Worm (Caenorhabditis elegans) whole organism, L1 larva: Measurements from ENCODE around the gene Y7A9A.1.

Source experiments
- C04F5.9 ChIP-seq: sonication (generic microtip); optimal IDR thresholded peaks from 2 replicates; lab custom pipeline; 2016; ENCODE audit warnings: missing genetic modification characterization, missing compliant biosample characterization
- C16A3.4 ChIP-seq: fragments of 150-350 bp; optimal IDR thresholded peaks from 2 replicates; lab custom pipeline; 2014; ENCODE audit warnings: missing biosample characterization, missing genetic modification characterization
- C34B4.2 ChIP-seq: sonication (generic microtip); optimal IDR thresholded peaks from 2 replicates; lab custom pipeline; 2017; ENCODE audit warnings: mild to moderate bottlenecking, missing genetic modification characterization, missing compliant biosample characterization
- aha-1 ChIP-seq: fragments of 150-350 bp; optimal IDR thresholded peaks from 2 replicates; lab custom pipeline; 2014; ENCODE audit warnings: missing biosample characterization, missing genetic modification characterization
- alr-1 ChIP-seq: fragments of 200-800 bp; sonication (Bioruptor generic); optimal IDR thresholded peaks from 2 replicates; lab custom pipeline; 2018; ENCODE audit warnings: borderline replicate concordance, mild to moderate bottlenecking, missing genetic modification characterization, missing compliant biosample characterization
- aly-2 ChIP-seq: fragments of 150-350 bp; optimal IDR thresholded peaks from 2 replicates; lab custom pipeline; 2014; ENCODE audit warnings: missing biosample characterization, missing genetic modification characterization
- ama-1 ChIP-seq: fragments of 150-350 bp; optimal IDR thresholded peaks from 2 replicates; lab custom pipeline; 2014
- ceh-8 ChIP-seq: fragments of 200-800 bp; sonication (Bioruptor generic); optimal IDR thresholded peaks from 2 replicates; lab custom pipeline; 2018; ENCODE audit warnings: mild to moderate bottlenecking, missing genetic modification characterization, moderate library complexity, missing compliant biosample characterization
- ceh-90 ChIP-seq: sonication (generic microtip); optimal IDR thresholded peaks from 2 replicates; lab custom pipeline; 2016; ENCODE audit warnings: missing genetic modification characterization, missing compliant biosample characterization
- ces-1 ChIP-seq: fragments of 150-350 bp; optimal IDR thresholded peaks from 2 replicates; lab custom pipeline; 2014; ENCODE audit warnings: missing biosample characterization, missing genetic modification reagents, missing genetic modification characterization
- dsc-1 ChIP-seq: sonication (generic microtip); optimal IDR thresholded peaks from 2 replicates; lab custom pipeline; 2016; ENCODE audit warnings: mild to moderate bottlenecking, missing genetic modification characterization, missing compliant biosample characterization
- efl-1 ChIP-seq, 4 experiments: fragments of 150-350 bp; optimal IDR thresholded peaks in 3 of 4; peaks in 1 of 4; 1 replicate in 1 of 4; 2 replicates in 3 of 4; lab custom pipeline; 2014; ENCODE audit warnings: missing biosample characterization in 2 of 4, missing genetic modification characterization in 2 of 4, missing genetic modification reagents in 2 of 4
- egl-13 ChIP-seq: sonication (generic microtip); optimal IDR thresholded peaks from 2 replicates; lab custom pipeline; 2016; ENCODE audit warnings: missing genotype, missing genetic modification reagents, missing genetic modification characterization, missing compliant biosample characterization
- egl-27 ChIP-seq, 2 experiments: fragments of 150-350 bp in 1 of 2; sonication (generic microtip); optimal IDR thresholded peaks; 3 replicates each; lab custom pipeline; 2017 to 2018; ENCODE audit warnings: missing biosample characterization in 2 of 2, missing genetic modification characterization in 2 of 2, missing genetic modification reagents in 2 of 2
- elt-3 ChIP-seq, 6 experiments: fragments of 150-350 bp in 1 of 6; sonication (generic microtip); optimal IDR thresholded peaks; 2 replicates each; lab custom pipeline; 2017 to 2018; ENCODE audit warnings: missing biosample characterization in 6 of 6, missing genetic modification characterization in 6 of 6, inconsistent platforms in 1 of 6
- ets-5 ChIP-seq: fragments of 200-800 bp; sonication (Bioruptor generic); IDR thresholded peaks from 2 replicates; pipeline ENCODE4 v1.3.6; 2022; ENCODE audit warnings: missing genetic modification characterization, missing compliant biosample characterization
- fkh-10 ChIP-seq: sonication (generic microtip); optimal IDR thresholded peaks from 2 replicates; lab custom pipeline; 2017; ENCODE audit warnings: missing biosample characterization, missing genetic modification reagents, missing genetic modification characterization
- fos-1 ChIP-seq: fragments of 150-350 bp; optimal IDR thresholded peaks from 2 replicates; lab custom pipeline; 2014; ENCODE audit warnings: missing biosample characterization, missing genetic modification characterization
- lin-14 ChIP-seq: fragments of 200-800 bp; sonication (Bioruptor generic); optimal IDR thresholded peaks from 2 replicates; lab custom pipeline; 2018; ENCODE audit warnings: mild to moderate bottlenecking, missing genetic modification characterization, moderate library complexity, missing compliant biosample characterization
- lin-15B ChIP-seq: fragments of 150-350 bp; sonication (generic microtip); optimal IDR thresholded peaks from 3 replicates; lab custom pipeline; 2014; ENCODE audit warnings: missing biosample characterization, missing genetic modification characterization
- lin-35 ChIP-seq, 2 experiments: fragments of 150-350 bp; optimal IDR thresholded peaks; 2 replicates each; lab custom pipeline; 2014; ENCODE audit warnings: missing biosample characterization in 2 of 2, missing genetic modification characterization in 2 of 2, missing genetic modification reagents in 2 of 2
- lin-39 ChIP-seq: fragments of 150-350 bp; optimal IDR thresholded peaks from 2 replicates; lab custom pipeline; 2014; ENCODE audit warnings: missing biosample characterization, missing genetic modification reagents, missing genetic modification characterization
- lir-3 ChIP-seq: sonication (generic microtip); optimal IDR thresholded peaks from 2 replicates; lab custom pipeline; 2016; ENCODE audit warnings: mild to moderate bottlenecking, missing genetic modification characterization, moderate library complexity, missing compliant biosample characterization; ENCODE audit not compliant: poor library complexity
- lsy-2 ChIP-seq, 2 experiments: fragments of 150-350 bp; optimal IDR thresholded peaks; 2 replicates each; lab custom pipeline; 2014; ENCODE audit warnings: missing biosample characterization in 2 of 2, missing genetic modification characterization in 2 of 2
- mdl-1 ChIP-seq, 2 experiments: fragments of 150-350 bp; optimal IDR thresholded peaks; 2 replicates each; lab custom pipeline; 2014 to 2017; ENCODE audit warnings: missing biosample characterization in 2 of 2, missing genetic modification characterization in 2 of 2, inconsistent platforms in 1 of 2
- mep-1 ChIP-seq: fragments of 150-350 bp; optimal IDR thresholded peaks from 2 replicates; lab custom pipeline; 2014; ENCODE audit warnings: missing biosample characterization, missing genetic modification characterization
- nhr-11 ChIP-seq: fragments of 150-350 bp; optimal IDR thresholded peaks from 2 replicates; lab custom pipeline; 2014; ENCODE audit warnings: missing biosample characterization, missing genetic modification characterization
- nhr-12 ChIP-seq: sonication (generic microtip); optimal IDR thresholded peaks from 2 replicates; lab custom pipeline; 2017; ENCODE audit warnings: missing biosample characterization, missing genetic modification characterization
- nhr-19 ChIP-seq: fragments of 200-800 bp; sonication (Bioruptor generic); conservative IDR thresholded peaks from 2 replicates; pipeline ENCODE4 v1.3.6; 2022; ENCODE audit warnings: missing genetic modification characterization, missing compliant biosample characterization
- nhr-237 ChIP-seq: fragments of 150-350 bp; optimal IDR thresholded peaks from 2 replicates; lab custom pipeline; 2014; ENCODE audit warnings: missing biosample characterization, missing genetic modification characterization
- nhr-76 ChIP-seq: sonication (generic microtip); optimal IDR thresholded peaks from 2 replicates; lab custom pipeline; 2017; ENCODE audit warnings: missing biosample characterization, missing genetic modification characterization
- nhr-90 ChIP-seq: sonication (generic microtip); optimal IDR thresholded peaks from 2 replicates; lab custom pipeline; 2016; ENCODE audit warnings: mild to moderate bottlenecking, missing genetic modification characterization, missing compliant biosample characterization; ENCODE audit not compliant: poor library complexity
- pax-3 ChIP-seq: fragments of 200-800 bp; sonication (Bioruptor generic); optimal IDR thresholded peaks from 2 replicates; lab custom pipeline; 2018; ENCODE audit warnings: mild to moderate bottlenecking, missing genetic modification characterization, moderate library complexity, missing compliant biosample characterization
- snpc-4 ChIP-seq: fragments of 150-350 bp; optimal IDR thresholded peaks from 2 replicates; lab custom pipeline; 2014; ENCODE audit warnings: missing biosample characterization, missing genetic modification characterization
- snu-23 ChIP-seq: sonication (generic microtip); optimal IDR thresholded peaks from 2 replicates; lab custom pipeline; 2016; ENCODE audit warnings: missing genetic modification characterization, missing compliant biosample characterization
- sox-4 ChIP-seq: sonication (generic microtip); optimal IDR thresholded peaks from 2 replicates; lab custom pipeline; 2016; ENCODE audit warnings: missing genetic modification characterization, missing compliant biosample characterization
- sptf-1 ChIP-seq: fragments of 150-350 bp; optimal IDR thresholded peaks from 2 replicates; lab custom pipeline; 2014; ENCODE audit warnings: missing biosample characterization, missing genetic modification characterization
- sup-37 ChIP-seq: fragments of 200-800 bp; sonication (Bioruptor generic); optimal IDR thresholded peaks from 2 replicates; lab custom pipeline; 2018; ENCODE audit warnings: mild to moderate bottlenecking, missing genetic modification characterization, missing compliant biosample characterization
- swsn-7 ChIP-seq: sonication (generic microtip); optimal IDR thresholded peaks from 2 replicates; lab custom pipeline; 2016; ENCODE audit warnings: missing genetic modification characterization, missing compliant biosample characterization
- tbx-2 ChIP-seq: sonication (generic microtip); optimal IDR thresholded peaks from 2 replicates; lab custom pipeline; 2016; ENCODE audit warnings: missing genetic modification characterization, missing compliant biosample characterization
- tlp-1 ChIP-seq: fragments of 150-350 bp; optimal IDR thresholded peaks from 2 replicates; lab custom pipeline; 2014; ENCODE audit warnings: missing biosample characterization, missing genetic modification characterization
- unc-30 ChIP-seq: sonication (generic microtip); optimal IDR thresholded peaks from 2 replicates; lab custom pipeline; 2017; ENCODE audit warnings: missing biosample characterization, missing genetic modification characterization
- unc-62 ChIP-seq: fragments of 150-350 bp; optimal IDR thresholded peaks from 2 replicates; lab custom pipeline; 2014; ENCODE audit warnings: missing biosample characterization, missing genetic modification reagents, missing genetic modification characterization
- unc-86 ChIP-seq: sonication (generic microtip); optimal IDR thresholded peaks from 2 replicates; lab custom pipeline; 2016; ENCODE audit warnings: missing genetic modification characterization, missing compliant biosample characterization
- unc-98 ChIP-seq: fragments of 200-800 bp; sonication (Bioruptor generic); IDR thresholded peaks from 2 replicates; pipeline ENCODE4 v1.3.6; 2022; ENCODE audit warnings: missing genetic modification characterization, missing compliant biosample characterization
- xbp-1 ChIP-seq: sonication (generic microtip); optimal IDR thresholded peaks from 2 replicates; lab custom pipeline; 2016; ENCODE audit warnings: missing genetic modification characterization, missing compliant biosample characterization
- ztf-11 ChIP-seq, 2 experiments: sonication (generic microtip); optimal IDR thresholded peaks; 2 replicates each; lab custom pipeline; 2016 to 2017; ENCODE audit warnings: missing genetic modification characterization in 2 of 2, missing biosample characterization in 1 of 2, missing compliant biosample characterization in 1 of 2
- ztf-4 ChIP-seq: fragments of 150-350 bp; optimal IDR thresholded peaks from 2 replicates; lab custom pipeline; 2014; ENCODE audit warnings: missing biosample characterization, missing genetic modification characterization

Y7A9A.1 gene

ce11 chrIV:16168702-16169440 is 27.9 kb upstream of the Y7A9A.1 start:
- peak in 1 of 2 experiments; percentile 4 for TF ChIP-seq lin-35 (GFP tag; optimal IDR thresholded peaks at IDR 0.05; lab: Kevin White, UChicago)
- no peak for TF ChIP-seq C34B4.2 (tag; lab: Kevin White, UChicago)
- TF ChIP-seq alr-1 (tag; lab: Kevin White, UChicago): no peak
- TF ChIP-seq egl-13 (tag; lab: Kevin White, UChicago): no peak
- no peak for TF ChIP-seq swsn-7 (tag; lab: Kevin White, UChicago)
- TF ChIP-seq efl-1 (optimal IDR thresholded peaks at IDR 0.05; lab: Kevin White, UChicago): no peak
- peak in 1 of 2 experiments; percentile 10 for TF ChIP-seq efl-1 (GFP tag; optimal IDR thresholded peaks at IDR 0.05 in 1 of 2; lab: Kevin White, UChicago)

- TF ChIP-seq lin-35 (GFP tag; optimal IDR thresholded peaks at IDR 0.05; lab: Kevin White, UChicago) (peak; percentile 19 to 78), nhr-237 (tag; lab: Kevin White, UChicago) (peak; percentile 35), unc-62 (GFP tag; lab: Kevin White, UChicago) (no peak), nhr-12 (tag; lab: Kevin White, UChicago) (no peak), ceh-90 (tag; lab: Kevin White, UChicago) (no peak), pax-3 (tag; lab: Kevin White, UChicago) (no peak), elt-3 (tag; optimal IDR thresholded peaks at IDR 0.05; lab: Kevin White, UChicago) (peak in 5 of 6 experiments; percentile 59 to 89 (median 66)), ztf-11 (tag; optimal IDR thresholded peaks at IDR 0.05; lab: Kevin White, UChicago) (no peak), ces-1 (no peak), egl-13 (tag; lab: Kevin White, UChicago) (no peak), aha-1 (no peak), nhr-90 (tag; lab: Kevin White, UChicago) (peak; percentile 63), nhr-76 (tag; lab: Kevin White, UChicago) (no peak), C04F5.9 (no peak), sptf-1 (no peak), ceh-8 (no peak), dsc-1 (tag; lab: Kevin White, UChicago) (no peak), lir-3 (tag; lab: Kevin White, UChicago) (no peak), swsn-7 (tag; lab: Kevin White, UChicago) (peak; percentile 13), fkh-10 (GFP tag; lab: Kevin White, UChicago) (no peak), lsy-2 (tag; optimal IDR thresholded peaks at IDR 0.05; lab: Kevin White, UChicago) (peak; percentile 13 to 37), ets-5 (no peak), nhr-11 (no peak), snu-23 (peak; percentile 76), tlp-1 (tag; lab: Kevin White, UChicago) (no peak), snpc-4 (tag; lab: Kevin White, UChicago) (no peak), tbx-2 (tag; lab: Kevin White, UChicago) (peak; percentile 61), ztf-4 (peak; percentile 31), ama-1 (lab: Kevin White, UChicago) (peak; percentile 83), mdl-1 (tag; optimal IDR thresholded peaks at IDR 0.05; lab: Kevin White, UChicago) (peak in 1 of 2 experiments; percentile 61), unc-30 (tag; lab: Kevin White, UChicago) (no peak), unc-98 (no peak), lin-14 (GFP tag; lab: Kevin White, UChicago) (peak; percentile 48), C16A3.4 (tag; lab: Kevin White, UChicago) (peak; percentile 4), sox-4 (tag; lab: Kevin White, UChicago) (no peak), xbp-1 (peak; percentile 16), egl-27 (tag; optimal IDR thresholded peaks at IDR 0.05; lab: Kevin White, UChicago) (no peak), sup-37 (no peak), lin-15B (tag; lab: Kevin White, UChicago) (no peak), unc-86 (tag; lab: Kevin White, UChicago) (no peak), lin-39 (tag; lab: Kevin White, UChicago) (no peak), nhr-19 (GFP tag; lab: Robert Waterston, UW) (peak; percentile 80), aly-2 (no peak), fos-1 (no peak), mep-1 (tag; lab: Kevin White, UChicago) (peak; percentile 5)
Observed at ce11 chrIV:16169443-16170105, 27.2 kb upstream of the Y7A9A.1 start.
